Fruit fly (Drosophila melanogaster) whole organism, prepupa: ENCODE data around the gene CG12096.

ENCODE experiments used
- CG10631 ChIP-seq: fragments of 200-800 bp; sonication (Bioruptor generic); optimal IDR thresholded peaks from 2 replicates; lab custom pipeline; 2016; ENCODE audit warnings: missing biosample characterization, missing genetic modification characterization
- CG11294 ChIP-seq: fragments of 200-800 bp; sonication (Bioruptor generic); IDR thresholded peaks from 2 replicates; pipeline ENCODE4 v1.3.6; 2022; ENCODE audit warnings: missing biosample characterization, missing genetic modification characterization
- CG6792 ChIP-seq: fragments of 200-800 bp; sonication (Bioruptor generic); optimal IDR thresholded peaks from 3 replicates; lab custom pipeline; 2016; ENCODE audit warnings: missing biosample characterization, missing genetic modification characterization
- cyc ChIP-seq: fragments of 200-800 bp; sonication (Bioruptor generic); optimal IDR thresholded peaks from 3 replicates; lab custom pipeline; 2016; ENCODE audit warnings: missing biosample characterization, missing genetic modification characterization
- pdm3 ChIP-seq: fragments of 200-800 bp; sonication (Bioruptor generic); optimal IDR thresholded peaks from 3 replicates; lab custom pipeline; 2016; ENCODE audit warnings: missing biosample characterization, missing genetic modification characterization

DNA sequence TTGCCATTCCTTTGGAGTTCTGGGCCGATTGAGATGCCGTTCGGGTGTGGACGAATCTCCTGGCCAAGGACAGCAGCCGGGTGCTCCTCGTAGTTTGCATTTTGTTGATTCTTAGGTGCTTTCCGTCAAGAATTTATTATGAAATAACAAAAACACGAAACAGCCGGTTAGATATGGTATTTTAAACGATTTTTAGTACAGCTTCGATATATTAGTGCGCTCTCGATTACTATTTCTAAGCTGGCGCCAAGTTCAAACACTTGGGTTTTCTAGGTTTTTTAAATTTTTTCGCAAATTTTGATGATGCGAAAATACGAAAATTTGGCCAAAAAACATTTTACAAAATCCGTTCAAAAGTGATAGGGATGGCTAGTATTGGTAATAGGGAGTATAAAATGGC is 34.8 kb downstream of the CG12096 start, which contains the start of gene Coq5:
- no peak for TF ChIP-seq pdm3 (GFP tag; lab: Kevin White, UChicago)
- TF ChIP-seq CG11294 = no peak
- no peak for TF ChIP-seq CG10631 (GFP tag; lab: Kevin White, UChicago)
- TF ChIP-seq CG6792 = no peak
- TF ChIP-seq cyc (GFP tag; lab: Kevin White, UChicago) = no peak
